Worm (Caenorhabditis elegans) whole organism, late embryonic: ENCODE results near the gene fbxa-138.

Experiments
- C08G9.2 ChIP-seq: sonication (generic microtip); optimal IDR thresholded peaks from 2 replicates; lab custom pipeline; 2016; ENCODE audit warnings: mild to moderate bottlenecking, missing genetic modification characterization, moderate library complexity, missing compliant biosample characterization
- C38D4.7 ChIP-seq: fragments of 200-800 bp; sonication (Bioruptor generic); optimal IDR thresholded peaks from 2 replicates; lab custom pipeline; 2018; ENCODE audit warnings: mild to moderate bottlenecking, missing genetic modification characterization, moderate library complexity, missing compliant biosample characterization
- F13H6.1 ChIP-seq: sonication (generic microtip); optimal IDR thresholded peaks from 2 replicates; lab custom pipeline; 2016; ENCODE audit warnings: missing genetic modification characterization, missing compliant biosample characterization
- K09A11.1 ChIP-seq: sonication (generic microtip); optimal IDR thresholded peaks from 2 replicates; lab custom pipeline; 2017; ENCODE audit warnings: antibody characterized with exemption, mild to moderate bottlenecking, missing genetic modification characterization, missing compliant biosample characterization; ENCODE audit not compliant: insufficient read depth
- Y22D7AL.16 ChIP-seq: sonication (generic microtip); optimal IDR thresholded peaks from 2 replicates; lab custom pipeline; 2016; ENCODE audit warnings: missing genetic modification characterization, missing compliant biosample characterization
- ahr-1 ChIP-seq: sonication (generic microtip); optimal IDR thresholded peaks from 2 replicates; lab custom pipeline; 2016; ENCODE audit warnings: missing genetic modification characterization, missing compliant biosample characterization
- ama-1 ChIP-seq: fragments of 150-350 bp; optimal IDR thresholded peaks from 2 replicates; lab custom pipeline; 2014
- ceh-18 ChIP-seq: sonication (generic microtip); optimal IDR thresholded peaks from 2 replicates; lab custom pipeline; 2016; ENCODE audit warnings: missing genetic modification characterization, missing compliant biosample characterization
- ceh-22 ChIP-seq: sonication (generic microtip); optimal IDR thresholded peaks from 2 replicates; lab custom pipeline; 2017; ENCODE audit warnings: missing biosample characterization, missing genetic modification characterization
- ceh-30 ChIP-seq: fragments of 150-350 bp; optimal IDR thresholded peaks from 2 replicates; lab custom pipeline; 2014; ENCODE audit warnings: missing biosample characterization, missing genetic modification characterization
- ceh-31 ChIP-seq: sonication (generic microtip); optimal IDR thresholded peaks from 2 replicates; lab custom pipeline; 2016; ENCODE audit warnings: missing genetic modification characterization, missing compliant biosample characterization
- ceh-48 ChIP-seq: sonication (generic microtip); optimal IDR thresholded peaks from 2 replicates; lab custom pipeline; 2016; ENCODE audit warnings: missing genetic modification characterization, inconsistent platforms, missing compliant biosample characterization
- ceh-6 ChIP-seq: fragments of 200-800 bp; sonication (Bioruptor generic); optimal IDR thresholded peaks from 2 replicates; lab custom pipeline; 2018; ENCODE audit warnings: mild to moderate bottlenecking, missing genetic modification characterization, missing compliant biosample characterization
- che-1 ChIP-seq: sonication (generic microtip); optimal IDR thresholded peaks from 2 replicates; lab custom pipeline; 2016; ENCODE audit warnings: mild to moderate bottlenecking, missing genetic modification characterization, missing compliant biosample characterization
- dmd-4 ChIP-seq: sonication (generic microtip); optimal IDR thresholded peaks from 2 replicates; lab custom pipeline; 2016; ENCODE audit warnings: borderline replicate concordance, missing genetic modification characterization, missing compliant biosample characterization
- dve-1 ChIP-seq: sonication (generic microtip); optimal IDR thresholded peaks from 2 replicates; lab custom pipeline; 2017; ENCODE audit warnings: antibody characterized with exemption, mild to moderate bottlenecking, missing genetic modification characterization, missing compliant biosample characterization
- elt-2 ChIP-seq: sonication (generic microtip); optimal IDR thresholded peaks from 2 replicates; lab custom pipeline; 2016; ENCODE audit warnings: missing genetic modification reagents, missing genetic modification characterization, missing compliant biosample characterization
- gmeb-2 ChIP-seq: sonication (generic microtip); optimal IDR thresholded peaks from 2 replicates; lab custom pipeline; 2016; ENCODE audit warnings: missing genetic modification characterization, inconsistent platforms, missing compliant biosample characterization
- hlh-13 ChIP-seq: fragments of 200-800 bp; sonication (Bioruptor generic); optimal IDR thresholded peaks from 2 replicates; lab custom pipeline; 2018; ENCODE audit warnings: mild to moderate bottlenecking, missing genetic modification characterization, missing compliant biosample characterization
- hlh-30 ChIP-seq: sonication (generic microtip); optimal IDR thresholded peaks from 2 replicates; lab custom pipeline; 2017; ENCODE audit warnings: antibody characterized with exemption, missing genetic modification characterization, missing compliant biosample characterization; ENCODE audit not compliant: insufficient read depth
- hlh-6 ChIP-seq: sonication (generic microtip); optimal IDR thresholded peaks from 2 replicates; lab custom pipeline; 2016; ENCODE audit warnings: missing genotype, missing genetic modification characterization, missing compliant biosample characterization
- lim-6 ChIP-seq: sonication (generic microtip); optimal IDR thresholded peaks from 2 replicates; lab custom pipeline; 2016; ENCODE audit warnings: missing genetic modification characterization, missing compliant biosample characterization
- lin-11 ChIP-seq: fragments of 200-800 bp; sonication (Bioruptor generic); optimal IDR thresholded peaks from 2 replicates; lab custom pipeline; 2018; ENCODE audit warnings: mild to moderate bottlenecking, missing genetic modification characterization, missing compliant biosample characterization
- madf-2 ChIP-seq: sonication (generic microtip); optimal IDR thresholded peaks from 2 replicates; lab custom pipeline; 2017; ENCODE audit warnings: missing genetic modification characterization, missing compliant biosample characterization
- nfya-1 ChIP-seq: sonication (generic microtip); optimal IDR thresholded peaks from 2 replicates; lab custom pipeline; 2017; ENCODE audit warnings: missing genetic modification characterization, mild to moderate bottlenecking, missing compliant biosample characterization, antibody characterized with exemption, moderate library complexity
- pag-3 ChIP-seq: sonication (generic microtip); optimal IDR thresholded peaks from 2 replicates; lab custom pipeline; 2016; ENCODE audit warnings: missing compliant biosample characterization, missing genetic modification characterization, borderline replicate concordance
- pat-9 ChIP-seq: fragments of 200-800 bp; sonication (Bioruptor generic); optimal IDR thresholded peaks from 2 replicates; lab custom pipeline; 2018; ENCODE audit warnings: mild to moderate bottlenecking, missing genetic modification characterization, moderate library complexity, missing compliant biosample characterization
- pax-1 ChIP-seq: fragments of 150-350 bp; optimal IDR thresholded peaks from 2 replicates; lab custom pipeline; 2014; ENCODE audit warnings: missing biosample characterization, missing genetic modification characterization
- pha-2 ChIP-seq: sonication (generic microtip); optimal IDR thresholded peaks from 2 replicates; lab custom pipeline; 2017; ENCODE audit warnings: mild to moderate bottlenecking, missing genetic modification characterization, missing compliant biosample characterization
- pha-4 ChIP-seq: fragments of 150-350 bp; optimal IDR thresholded peaks from 2 replicates; lab custom pipeline; 2018; ENCODE audit warnings: missing biosample characterization, missing genetic modification reagents, missing genetic modification characterization
- pqm-1 ChIP-seq: sonication (generic microtip); optimal IDR thresholded peaks from 2 replicates; lab custom pipeline; 2016; ENCODE audit warnings: missing genetic modification characterization, missing compliant biosample characterization
- sdc-2 ChIP-seq: sonication (generic microtip); optimal IDR thresholded peaks from 2 replicates; lab custom pipeline; 2016; ENCODE audit warnings: missing genotype, missing genetic modification characterization, missing compliant biosample characterization
- syd-9 ChIP-seq: sonication (generic microtip); optimal IDR thresholded peaks from 2 replicates; lab custom pipeline; 2016; ENCODE audit warnings: mild to moderate bottlenecking, missing genetic modification characterization, moderate library complexity, missing compliant biosample characterization
- tbx-2 ChIP-seq: sonication (generic microtip); optimal IDR thresholded peaks from 2 replicates; lab custom pipeline; 2016; ENCODE audit warnings: missing genetic modification characterization, missing compliant biosample characterization
- ttx-3 ChIP-seq: sonication (generic microtip); optimal IDR thresholded peaks from 2 replicates; lab custom pipeline; 2016; ENCODE audit warnings: missing genetic modification reagents, missing genetic modification characterization, missing compliant biosample characterization
- unc-55 ChIP-seq: sonication (generic microtip); optimal IDR thresholded peaks from 2 replicates; lab custom pipeline; 2017; ENCODE audit warnings: missing biosample characterization, missing genetic modification reagents, missing genetic modification characterization

Gene fbxa-138

ce11 chrIII:1421436-1421835 lies 37.4 kb upstream of the fbxa-138 start:
- no peak for TF ChIP-seq dmd-4 (tag; lab: Kevin White, UChicago)
- TF ChIP-seq hlh-13 (GFP tag; lab: Kevin White, UChicago), result no peak
- no peak for TF ChIP-seq pat-9 (tag; lab: Kevin White, UChicago)
- TF ChIP-seq madf-2 (tag; lab: Kevin White, UChicago), result no peak
- no peak for TF ChIP-seq lim-6
- TF ChIP-seq che-1 (tag; lab: Kevin White, UChicago), result no peak
- TF ChIP-seq ceh-48 (tag; lab: Kevin White, UChicago), result no peak
- TF ChIP-seq ahr-1 (tag; lab: Kevin White, UChicago), result no peak
- TF ChIP-seq F13H6.1 (tag; lab: Kevin White, UChicago), result no peak

- TF ChIP-seq ttx-3 (no peak), ama-1 (peak; percentile 29)
Observed at ce11 chrIII:1419700-1420356, 35.8 kb upstream of the fbxa-138 start.

- no peak for TF ChIP-seq lin-11 (tag; lab: Kevin White, UChicago)
- TF ChIP-seq pqm-1 (tag; lab: Kevin White, UChicago), result no peak
- TF ChIP-seq ceh-31, result no peak
- no peak for TF ChIP-seq tbx-2 (tag; lab: Kevin White, UChicago)
- no peak for TF ChIP-seq ama-1
- no peak for TF ChIP-seq nfya-1 (tag; lab: Kevin White, UChicago)
- no peak for TF ChIP-seq C38D4.7
- no peak for TF ChIP-seq ceh-30 (tag; lab: Kevin White, UChicago)
Observed at ce11 chrIII:1419146-1419636, 35.1 kb upstream of the fbxa-138 start, which contains the start of gene Y82E9BR.3. Gene Y82E9BR.3 (plus strand): TSS chrIII:1419196.

- TF ChIP-seq hlh-30, result peak; percentile 59
- TF ChIP-seq Y22D7AL.16 (tag; lab: Kevin White, UChicago), result no peak
- TF ChIP-seq ceh-18, result peak; percentile 77
- peak; percentile 7 for TF ChIP-seq unc-55 (GFP tag; lab: Kevin White, UChicago)
- TF ChIP-seq ceh-31, result peak; percentile 30
- peak; percentile 6 for TF ChIP-seq pag-3 (tag; lab: Kevin White, UChicago)
- peak; percentile 55 for TF ChIP-seq tbx-2 (tag; lab: Kevin White, UChicago)
- TF ChIP-seq pha-4 (tag; lab: Kevin White, UChicago), result no peak
- TF ChIP-seq C08G9.2 (tag; lab: Kevin White, UChicago), result peak; percentile 13
- peak; percentile 41 for TF ChIP-seq dve-1 (tag; lab: Kevin White, UChicago)
- peak; percentile 96 for TF ChIP-seq nfya-1 (tag; lab: Kevin White, UChicago)
- TF ChIP-seq F13H6.1 (tag; lab: Kevin White, UChicago), result peak; percentile 19
- peak; percentile 28 for TF ChIP-seq elt-2
- no peak for TF ChIP-seq sdc-2 (tag; lab: Kevin White, UChicago)
- TF ChIP-seq ceh-48 (tag; lab: Kevin White, UChicago), result peak; percentile 64
- peak; percentile 18 for TF ChIP-seq syd-9 (tag; lab: Kevin White, UChicago)
- TF ChIP-seq, all 69 proteins: peak for 13
Observed at ce11 chrIII:1418709-1419108, 34.7 kb upstream of the fbxa-138 start.

- TF ChIP-seq elt-2, result no peak
- TF ChIP-seq pax-1 (tag; lab: Kevin White, UChicago), result no peak
- no peak for TF ChIP-seq lim-6
- no peak for TF ChIP-seq gmeb-2 (tag; lab: Kevin White, UChicago)
- no peak for TF ChIP-seq ttx-3
- TF ChIP-seq ceh-6 (GFP tag; lab: Kevin White, UChicago), result no peak
- TF ChIP-seq hlh-6, result no peak
- no peak for TF ChIP-seq lin-11 (tag; lab: Kevin White, UChicago)
- TF ChIP-seq K09A11.1 (tag; lab: Kevin White, UChicago), result no peak
- no peak for TF ChIP-seq ceh-22
- no peak for TF ChIP-seq pha-2 (tag; lab: Kevin White, UChicago)
Observed at ce11 chrIII:1417090-1417489, 33.0 kb upstream of the fbxa-138 start, which contains the start of gene elc-1. Gene elc-1 (minus strand): TSS chrIII:1417190.
